Worm (Caenorhabditis elegans): Measurements from ENCODE around the gene C25E10.11.

C25E10.11 gene

DNA sequence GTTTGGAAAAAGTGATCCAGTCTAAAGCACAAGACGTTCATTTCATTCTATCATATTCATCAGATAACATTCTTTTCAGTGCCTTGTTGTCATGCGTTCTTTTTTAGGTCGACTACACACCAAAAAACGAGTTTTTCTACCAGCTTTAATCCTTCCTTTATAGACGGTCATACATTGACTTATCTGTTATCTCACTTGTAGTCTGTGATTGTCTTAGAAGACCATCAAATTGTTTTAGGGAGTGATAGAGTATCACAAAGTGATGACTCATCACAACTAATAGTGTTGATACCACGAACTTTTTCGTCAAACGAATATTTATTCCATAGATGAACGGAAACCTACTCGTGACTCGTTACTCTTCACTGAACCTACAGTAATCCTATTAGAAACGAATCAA lies 27.3 kb upstream of the C25E10.11 start:
- TF ChIP-seq ztf-22 (GFP tag; optimal IDR thresholded peaks at IDR 0.05) (no peak), hmg-1.2 (GFP tag; IDR thresholded peaks at IDR 0.05) (no peak), F55B11.4 (tag; optimal IDR thresholded peaks at IDR 0.05; ENCODE audit: borderline replicate concordance, insufficient read depth) (no peak), ceh-79 (tag; optimal IDR thresholded peaks at IDR 0.05) (no peak), T26A5.8 (tag; optimal IDR thresholded peaks at IDR 0.05) (no peak), B0035.1 (tag; optimal IDR thresholded peaks at IDR 0.05) (no peak), K11D2.4 (GFP tag; IDR thresholded peaks at IDR 0.05) (no peak), xnd-1 (tag; optimal IDR thresholded peaks at IDR 0.05) (no peak), Y95B8A.8 (GFP tag; IDR thresholded peaks at IDR 0.05) (no peak), dpl-1 (GFP tag; optimal IDR thresholded peaks at IDR 0.05) (no peak)

DNA sequence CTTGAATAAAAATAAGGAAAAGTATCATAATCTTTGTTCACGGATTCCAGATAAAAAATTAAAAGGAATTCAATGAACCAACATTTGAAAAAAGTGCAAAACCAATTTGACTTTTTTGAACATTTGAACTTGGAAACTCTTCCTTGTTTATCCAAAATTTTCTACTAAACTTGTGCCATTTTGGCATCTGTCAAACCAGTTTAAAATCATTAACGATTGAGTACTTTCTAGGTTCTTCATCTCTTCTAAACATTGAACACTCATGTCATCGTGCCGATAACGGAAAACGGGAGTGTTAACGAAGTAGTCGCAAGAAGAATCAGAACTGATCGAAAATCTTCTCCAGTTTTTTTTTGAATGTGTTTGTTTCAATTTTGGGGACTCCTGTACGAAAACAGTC lies 25.7 kb upstream of the C25E10.11 start:
- TF ChIP-seq B0035.1 (tag; optimal IDR thresholded peaks at IDR 0.05): no peak
- TF ChIP-seq F33H1.4 (GFP tag; IDR thresholded peaks at IDR 0.05): no peak
- TF ChIP-seq lsl-1 (GFP tag; optimal IDR thresholded peaks at IDR 0.05): no peak
- no peak for TF ChIP-seq ceh-79 (tag; optimal IDR thresholded peaks at IDR 0.05)
- TF ChIP-seq ceh-91 (GFP tag; IDR thresholded peaks at IDR 0.05): no peak
- no peak for TF ChIP-seq nhr-90 (tag; optimal IDR thresholded peaks at IDR 0.05)
- no peak for TF ChIP-seq nfyb-1 (GFP tag; IDR thresholded peaks at IDR 0.05)
- TF ChIP-seq ekl-4 (GFP tag; IDR thresholded peaks at IDR 0.05): no peak
- TF ChIP-seq B0261.1 (tag; optimal IDR thresholded peaks at IDR 0.05): no peak
- no peak for TF ChIP-seq zfh-2 (GFP tag; conservative IDR thresholded peaks at IDR 0.05)
- no peak for TF ChIP-seq aptf-2 (GFP tag; conservative IDR thresholded peaks at IDR 0.05)
- TF ChIP-seq hmg-20 (GFP tag; IDR thresholded peaks at IDR 0.05): no peak
- TF ChIP-seq ztf-28 (GFP tag; IDR thresholded peaks at IDR 0.05): no peak
- TF ChIP-seq F37B4.10 (GFP tag; IDR thresholded peaks at IDR 0.05): no peak
- TF ChIP-seq tbp1 (GFP tag; optimal IDR thresholded peaks at IDR 0.05): no peak
- no peak for TF ChIP-seq mcd-1 (GFP tag; IDR thresholded peaks at IDR 0.05)
- no peak for TF ChIP-seq athp-1 (tag; optimal IDR thresholded peaks at IDR 0.05)
- TF ChIP-seq let-526 (GFP tag; IDR thresholded peaks at IDR 0.05): no peak
- no peak for TF ChIP-seq rpc-1 (optimal IDR thresholded peaks at IDR 0.05)
- no peak for TF ChIP-seq rpc-1 (tag; optimal IDR thresholded peaks at IDR 0.05)
- TF ChIP-seq ama-1 (optimal IDR thresholded peaks at IDR 0.05): no peak
- no peak for TF ChIP-seq ama-1 (GFP tag; optimal IDR thresholded peaks at IDR 0.05)

DNA sequence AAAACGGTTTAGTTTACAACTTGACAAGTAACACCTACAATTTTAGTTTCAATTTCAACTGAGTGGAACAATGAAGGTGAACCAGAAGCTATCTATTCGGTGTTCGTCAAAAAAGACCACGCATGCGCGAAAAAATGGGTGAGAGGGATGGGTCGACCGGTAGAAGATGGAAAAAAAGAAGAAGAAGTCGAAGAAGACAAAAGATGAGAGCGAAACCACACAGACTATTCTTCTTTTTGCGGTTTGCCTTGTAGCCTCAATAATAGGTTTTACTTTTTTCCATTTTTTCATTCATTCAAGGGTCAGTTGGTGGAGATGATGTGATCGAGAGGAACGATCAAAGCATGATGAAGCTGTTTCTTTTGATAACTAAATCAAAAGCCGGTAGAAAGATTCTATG lies 23.8 kb upstream of the C25E10.11 start:
- no peak for TF ChIP-seq F10E7.11 (tag; optimal IDR thresholded peaks at IDR 0.05)
- no peak for TF ChIP-seq dpl-1 (GFP tag; optimal IDR thresholded peaks at IDR 0.05)
- no peak for TF ChIP-seq athp-1 (tag; optimal IDR thresholded peaks at IDR 0.05)
- TF ChIP-seq tlf-1 (GFP tag; optimal IDR thresholded peaks at IDR 0.05): no peak
- no peak for TF ChIP-seq atf-7 (tag; optimal IDR thresholded peaks at IDR 0.05)
- TF ChIP-seq pha-4 (tag; optimal IDR thresholded peaks at IDR 0.05): no peak
- no peak for TF ChIP-seq ztf-18 (tag; optimal IDR thresholded peaks at IDR 0.05)
- no peak for TF ChIP-seq F22D6.2 (tag; optimal IDR thresholded peaks at IDR 0.05)
- TF ChIP-seq B0019.2 (GFP tag; conservative IDR thresholded peaks at IDR 0.05): no peak
- TF ChIP-seq madf-10 (tag; optimal IDR thresholded peaks at IDR 0.05): no peak
- no peak for TF ChIP-seq ceh-40 (GFP tag; IDR thresholded peaks at IDR 0.05)
- TF ChIP-seq sea-2 (GFP tag; IDR thresholded peaks at IDR 0.05): no peak
- no peak for TF ChIP-seq K11D2.4 (GFP tag; IDR thresholded peaks at IDR 0.05)
- no peak for TF ChIP-seq bed-1 (GFP tag; IDR thresholded peaks at IDR 0.05)
- no peak for TF ChIP-seq let-607 (tag; optimal IDR thresholded peaks at IDR 0.05)
- no peak for TF ChIP-seq rec-8 (tag; optimal IDR thresholded peaks at IDR 0.05)
- no peak for TF ChIP-seq ama-1 (optimal IDR thresholded peaks at IDR 0.05)
- no peak for TF ChIP-seq ama-1 (GFP tag; optimal IDR thresholded peaks at IDR 0.05)
